Worm (Caenorhabditis elegans) whole organism, L3 larva: ENCODE measurements around the gene sto-3.
A peak's percentile ranks its signal among the peaks of the same experiment; 100 is the strongest.

ENCODE experiments used
- R02D3.7 ChIP-seq: fragments of 150-350 bp; optimal IDR thresholded peaks from 2 replicates; lab custom pipeline; 2014; ENCODE audit warnings: missing biosample characterization, missing genetic modification characterization
- ZK546.5 ChIP-seq: sonication (generic microtip); optimal IDR thresholded peaks from 2 replicates; lab custom pipeline; 2017; ENCODE audit warnings: missing biosample characterization, missing genetic modification characterization
- aly-2 ChIP-seq: fragments of 150-350 bp; optimal IDR thresholded peaks from 2 replicates; lab custom pipeline; 2014; ENCODE audit warnings: missing biosample characterization, missing genetic modification characterization
- ceh-16 ChIP-seq: sonication (generic microtip); optimal IDR thresholded peaks from 2 replicates; lab custom pipeline; 2017; ENCODE audit warnings: missing biosample characterization, missing genetic modification characterization
- daf-12 ChIP-seq: fragments of 150-350 bp; optimal IDR thresholded peaks from 2 replicates; lab custom pipeline; 2014; ENCODE audit warnings: missing biosample characterization, missing genetic modification reagents, missing genetic modification characterization
- egl-5 ChIP-seq: fragments of 150-350 bp; optimal IDR thresholded peaks from 2 replicates; lab custom pipeline; 2017; ENCODE audit warnings: missing biosample characterization, missing genetic modification reagents, missing genetic modification characterization, inconsistent platforms
- elt-1 ChIP-seq: fragments of 150-350 bp; optimal IDR thresholded peaks from 2 replicates; lab custom pipeline; 2014; ENCODE audit warnings: missing biosample characterization, missing genetic modification characterization
- elt-2 ChIP-seq: sonication (generic microtip); optimal IDR thresholded peaks from 2 replicates; lab custom pipeline; 2016; ENCODE audit warnings: missing genetic modification reagents, mild to moderate bottlenecking, missing genetic modification characterization, missing compliant biosample characterization
- eor-1 ChIP-seq, 2 experiments: fragments of 150-350 bp; optimal IDR thresholded peaks; 2 replicates each; lab custom pipeline; 2014 to 2018; ENCODE audit warnings: missing biosample characterization in 2 of 2, missing genetic modification characterization in 2 of 2
- fkh-10 ChIP-seq: sonication (generic microtip); optimal IDR thresholded peaks from 2 replicates; lab custom pipeline; 2017; ENCODE audit warnings: missing biosample characterization, missing genetic modification reagents, missing genetic modification characterization
- fkh-2 ChIP-seq: fragments of 150-350 bp; optimal IDR thresholded peaks from 2 replicates; lab custom pipeline; 2014; ENCODE audit warnings: missing biosample characterization, missing genetic modification reagents, missing genetic modification characterization
- fos-1 ChIP-seq: fragments of 150-350 bp; optimal IDR thresholded peaks from 2 replicates; lab custom pipeline; 2014; ENCODE audit warnings: missing biosample characterization, missing genetic modification characterization
- hmg-11 ChIP-seq: sonication (generic microtip); optimal IDR thresholded peaks from 2 replicates; lab custom pipeline; 2016; ENCODE audit warnings: missing genetic modification characterization, missing compliant biosample characterization
- jun-1 ChIP-seq: fragments of 150-350 bp; optimal IDR thresholded peaks from 2 replicates; lab custom pipeline; 2014; ENCODE audit warnings: missing biosample characterization, missing genetic modification reagents, missing genetic modification characterization
- lin-15B ChIP-seq: fragments of 150-350 bp; optimal IDR thresholded peaks from 2 replicates; lab custom pipeline; 2014; ENCODE audit warnings: missing biosample characterization, missing genetic modification characterization
- lin-39 ChIP-seq: fragments of 150-350 bp; optimal IDR thresholded peaks from 2 replicates; lab custom pipeline; 2018; ENCODE audit warnings: missing biosample characterization, missing genetic modification reagents, missing genetic modification characterization
- lsy-12 ChIP-seq: sonication (generic microtip); optimal IDR thresholded peaks from 2 replicates; lab custom pipeline; 2016; ENCODE audit warnings: mild to moderate bottlenecking, missing genetic modification characterization, missing compliant biosample characterization
- mml-1 ChIP-seq: fragments of 150-350 bp; sonication (generic microtip); optimal IDR thresholded peaks from 3 replicates; lab custom pipeline; 2014; ENCODE audit warnings: missing biosample characterization, missing genetic modification characterization
- nhr-11 ChIP-seq: fragments of 150-350 bp; optimal IDR thresholded peaks from 2 replicates; lab custom pipeline; 2014; ENCODE audit warnings: missing biosample characterization, missing genetic modification characterization
- nhr-12 ChIP-seq: fragments of 150-350 bp; optimal IDR thresholded peaks from 2 replicates; lab custom pipeline; 2014; ENCODE audit warnings: missing biosample characterization, missing genetic modification characterization
- nhr-23 ChIP-seq: fragments of 150-350 bp; optimal IDR thresholded peaks from 2 replicates; lab custom pipeline; 2014; ENCODE audit warnings: missing biosample characterization, missing genetic modification reagents, missing genetic modification characterization
- nhr-25 ChIP-seq: sonication (generic microtip); optimal IDR thresholded peaks from 2 replicates; lab custom pipeline; 2017; ENCODE audit warnings: missing biosample characterization, missing genetic modification characterization
- nhr-28 ChIP-seq: fragments of 150-350 bp; optimal IDR thresholded peaks from 2 replicates; lab custom pipeline; 2014; ENCODE audit warnings: missing biosample characterization, missing genetic modification characterization
- nhr-43 ChIP-seq: sonication (generic microtip); optimal IDR thresholded peaks from 2 replicates; lab custom pipeline; 2016; ENCODE audit warnings: mild to moderate bottlenecking, missing genetic modification characterization, missing compliant biosample characterization; ENCODE audit not compliant: poor library complexity, severe bottlenecking
- nhr-67 ChIP-seq: fragments of 150-350 bp; optimal IDR thresholded peaks from 2 replicates; lab custom pipeline; 2014; ENCODE audit warnings: missing biosample characterization, missing genetic modification characterization
- nhr-76 ChIP-seq: fragments of 150-350 bp; sonication (generic microtip); optimal IDR thresholded peaks from 5 replicates; lab custom pipeline; 2014; ENCODE audit warnings: missing biosample characterization, missing genetic modification characterization
- sea-2 ChIP-seq: fragments of 150-350 bp; sonication (generic microtip); optimal IDR thresholded peaks from 4 replicates; lab custom pipeline; 2014; ENCODE audit warnings: missing biosample characterization, missing genetic modification reagents, missing genetic modification characterization
- snpc-4 ChIP-seq: fragments of 150-350 bp; optimal IDR thresholded peaks from 2 replicates; lab custom pipeline; 2014; ENCODE audit warnings: missing biosample characterization, missing genetic modification characterization
- tbx-2 ChIP-seq: sonication (generic microtip); optimal IDR thresholded peaks from 2 replicates; lab custom pipeline; 2016; ENCODE audit warnings: mild to moderate bottlenecking, missing genetic modification characterization, missing compliant biosample characterization
- unc-39 ChIP-seq: sonication (generic microtip); optimal IDR thresholded peaks from 4 replicates; lab custom pipeline; 2017; ENCODE audit warnings: missing biosample characterization, missing genetic modification characterization
- unc-62 ChIP-seq: fragments of 150-350 bp; sonication (generic microtip); optimal IDR thresholded peaks from 4 replicates; lab custom pipeline; 2014; ENCODE audit warnings: missing biosample characterization, missing genetic modification reagents, missing genetic modification characterization
- zag-1 ChIP-seq: fragments of 150-350 bp; optimal IDR thresholded peaks from 2 replicates; lab custom pipeline; 2014; ENCODE audit warnings: missing biosample characterization, missing genetic modification characterization
- ztf-11 ChIP-seq: fragments of 150-350 bp; optimal IDR thresholded peaks from 2 replicates; lab custom pipeline; 2014; ENCODE audit warnings: missing biosample characterization, missing genetic modification characterization
- ztf-4 ChIP-seq: fragments of 150-350 bp; optimal IDR thresholded peaks from 2 replicates; lab custom pipeline; 2014; ENCODE audit warnings: missing biosample characterization, missing genetic modification characterization

sto-3 gene

DNA sequence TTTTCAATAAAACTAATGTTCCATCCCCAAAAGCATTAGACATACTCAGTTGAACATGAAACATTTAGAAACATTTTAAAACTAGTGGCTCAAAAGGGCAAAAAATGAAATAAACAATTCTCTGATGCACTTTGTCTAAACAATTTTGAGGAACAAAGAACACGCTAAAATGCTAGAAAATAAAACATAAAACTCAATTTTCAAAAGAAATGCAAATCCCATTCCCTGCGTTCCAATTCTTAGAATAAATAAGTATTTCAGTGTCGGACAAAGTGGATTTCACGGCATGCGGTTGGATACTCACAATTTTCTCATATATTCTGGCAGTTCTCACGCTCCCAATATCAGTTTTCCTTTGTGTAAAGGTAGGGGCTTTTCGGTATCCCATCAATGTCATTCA, 11.4 kb upstream of the sto-3 start:
- no peak for TF ChIP-seq sea-2
- TF ChIP-seq ZK546.5 (tag; lab: Kevin White, UChicago): no peak
- TF ChIP-seq fos-1 (tag; lab: Kevin White, UChicago): no peak
- peak; percentile 51 for TF ChIP-seq fkh-10 (GFP tag; lab: Kevin White, UChicago)

DNA sequence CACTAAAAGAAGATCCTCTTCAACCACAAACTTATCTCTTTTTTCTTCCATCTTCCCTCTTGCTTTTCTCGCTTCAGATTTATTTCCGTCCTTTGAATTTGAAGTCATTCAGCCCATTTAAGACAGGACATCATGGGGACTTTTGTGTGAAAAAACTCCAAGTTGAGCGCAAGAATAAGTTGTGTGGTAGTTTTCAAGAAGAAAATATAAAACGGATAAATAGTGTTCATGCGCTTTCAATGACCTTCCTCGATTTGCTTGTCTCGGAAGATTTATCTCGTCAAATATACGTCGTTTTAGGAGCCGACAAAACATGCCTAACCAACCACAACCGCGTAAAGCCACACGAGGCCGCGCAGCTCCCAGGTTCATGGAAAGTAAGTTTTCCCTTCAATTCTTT, 10.2 kb upstream of the sto-3 start, which contains the start of gene sto-6:
sto-6 (plus strand) TSS at position 301 of the 400 bp plus-strand sequence.
- TF ChIP-seq jun-1 (tag; lab: Kevin White, UChicago) (no peak), lsy-12 (no peak), elt-1 (tag; lab: Kevin White, UChicago) (no peak), fkh-10 (GFP tag; lab: Kevin White, UChicago) (no peak), elt-2 (no peak), zag-1 (no peak), hmg-11 (tag; lab: Kevin White, UChicago) (no peak), ztf-4 (no peak), eor-1 (tag; optimal IDR thresholded peaks at IDR 0.05; lab: Kevin White, UChicago) (no peak), nhr-25 (no peak), nhr-23 (no peak), aly-2 (tag; lab: Kevin White, UChicago) (no peak), nhr-11 (no peak), lin-39 (tag; lab: Kevin White, UChicago) (no peak), unc-39 (tag; lab: Kevin White, UChicago) (no peak), lin-15B (tag; lab: Kevin White, UChicago) (no peak), tbx-2 (no peak), ZK546.5 (tag; lab: Kevin White, UChicago) (no peak)
- TF ChIP-seq, all 47 proteins: peak for 0

DNA sequence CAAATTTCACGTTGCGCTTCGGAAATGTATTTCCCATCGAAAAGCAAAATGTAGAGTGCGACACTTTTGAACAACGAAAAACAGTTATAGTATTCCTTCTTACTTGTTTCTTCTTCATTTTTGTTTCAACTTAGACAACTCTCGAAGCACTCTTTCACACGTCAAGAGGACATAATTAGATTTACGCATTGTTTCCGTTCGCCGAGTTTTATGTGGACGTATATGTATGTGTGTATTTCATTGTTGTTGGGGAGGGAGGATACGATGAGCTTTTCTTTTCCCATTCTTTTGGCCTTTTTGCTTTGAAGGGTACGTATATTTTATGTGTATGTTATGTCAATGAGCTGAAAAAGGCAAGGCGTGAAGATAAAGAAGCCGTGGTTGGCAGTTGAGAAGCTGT, 8.6 kb upstream of the sto-3 start:
- no peak for TF ChIP-seq lin-15B (tag; lab: Kevin White, UChicago)
- TF ChIP-seq fkh-10 (GFP tag; lab: Kevin White, UChicago): peak; percentile 43
- no peak for TF ChIP-seq hmg-11 (tag; lab: Kevin White, UChicago)
- no peak for TF ChIP-seq lin-39 (tag; lab: Kevin White, UChicago)
- TF ChIP-seq fkh-2: no peak

DNA sequence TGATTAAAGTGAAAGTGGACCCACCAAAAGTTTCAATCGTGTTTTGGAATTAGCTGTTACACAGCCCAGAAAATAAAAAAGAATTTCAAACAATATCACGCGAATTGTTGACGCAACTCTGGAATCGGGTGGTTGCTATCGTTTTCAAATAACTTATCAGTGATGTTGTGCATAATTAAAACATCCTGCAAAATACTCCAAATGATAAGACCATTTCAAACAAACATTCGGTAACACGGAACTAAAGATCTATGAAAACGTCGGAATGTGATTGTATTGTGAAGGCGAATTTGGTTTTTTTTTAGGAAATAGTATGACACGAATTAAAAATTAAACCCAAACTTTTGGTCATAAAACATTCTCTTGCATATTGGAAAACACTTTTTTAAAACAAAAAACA, 6.7 kb upstream of the sto-3 start, which contains the start of gene spp-30:
spp-30 (minus strand) TSS at position 101 of the 400 bp plus-strand sequence.
- TF ChIP-seq egl-5 (tag; lab: Kevin White, UChicago): no peak

DNA sequence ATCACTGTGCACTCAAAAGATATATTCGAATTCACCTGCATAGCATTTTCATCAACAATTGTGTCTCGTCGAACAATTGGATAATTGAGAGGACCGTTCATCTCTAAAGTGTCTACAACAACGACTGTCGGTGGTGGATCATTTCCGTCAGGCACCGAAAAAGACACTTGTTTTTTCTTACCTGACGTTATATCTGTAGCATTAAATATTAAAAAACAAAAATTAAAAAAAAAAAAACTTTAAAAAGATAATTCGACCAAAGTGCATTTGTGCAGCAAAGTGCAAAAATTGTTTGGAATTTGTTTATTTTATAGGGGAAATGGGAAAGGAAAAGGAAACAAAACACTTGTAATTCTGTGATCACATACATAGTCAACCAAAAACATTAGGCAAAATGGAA, 5.1 kb upstream of the sto-3 start, which contains the start of gene twk-44:
twk-44 (minus strand) TSS at position 101 of the 400 bp plus-strand sequence.
- TF ChIP-seq nhr-28 (tag; lab: Kevin White, UChicago) (no peak), R02D3.7 (tag; lab: Kevin White, UChicago) (no peak), nhr-12 (no peak), fkh-10 (GFP tag; lab: Kevin White, UChicago) (no peak), nhr-23 (no peak), ztf-4 (no peak), unc-62 (GFP tag; lab: Kevin White, UChicago) (no peak), zag-1 (no peak), nhr-43 (tag; lab: Kevin White, UChicago) (no peak), nhr-67 (no peak), daf-12 (tag; lab: Kevin White, UChicago) (no peak), lin-39 (tag; lab: Kevin White, UChicago) (no peak), ZK546.5 (tag; lab: Kevin White, UChicago) (no peak), nhr-76 (tag; lab: Kevin White, UChicago) (no peak)
- TF ChIP-seq, all 47 proteins: peak for 0

DNA sequence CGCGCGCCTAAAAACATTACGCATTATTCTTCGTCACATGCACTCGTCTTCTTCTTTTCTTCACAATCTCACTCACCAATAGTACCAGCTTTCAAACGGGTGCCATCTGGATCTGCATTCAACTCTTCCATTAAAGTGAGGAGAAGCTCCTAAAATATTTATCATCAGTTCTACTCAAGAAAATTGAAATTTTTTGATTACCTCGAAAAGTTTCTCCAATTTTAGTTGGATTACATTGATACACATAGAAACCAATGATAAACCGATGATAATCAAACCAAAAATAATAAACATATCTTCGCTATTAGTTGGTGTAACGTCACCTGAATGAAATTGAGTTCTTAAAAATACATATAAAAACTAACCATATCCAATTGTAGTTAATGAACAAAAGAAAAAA, 2.7 kb upstream of the sto-3 start:
- TF ChIP-seq snpc-4 (tag; lab: Kevin White, UChicago) (no peak), ztf-4 (no peak), nhr-23 (no peak), lin-39 (tag; lab: Kevin White, UChicago) (no peak), elt-1 (tag; lab: Kevin White, UChicago) (no peak), lsy-12 (no peak), ztf-11 (tag; lab: Kevin White, UChicago) (no peak), nhr-67 (no peak), ceh-16 (tag; lab: Kevin White, UChicago) (no peak), unc-62 (GFP tag; lab: Kevin White, UChicago) (no peak), mml-1 (no peak), daf-12 (tag; lab: Kevin White, UChicago) (no peak)
